Worm (Caenorhabditis elegans) whole organism, late embryonic: ENCODE results near the gene C33D3.4.

Source experiments
- C08G9.2 ChIP-seq: sonication (generic microtip); optimal IDR thresholded peaks from 2 replicates; lab custom pipeline; 2016; ENCODE audit warnings: mild to moderate bottlenecking, missing genetic modification characterization, moderate library complexity, missing compliant biosample characterization
- F13H6.1 ChIP-seq: sonication (generic microtip); optimal IDR thresholded peaks from 2 replicates; lab custom pipeline; 2016; ENCODE audit warnings: missing genetic modification characterization, missing compliant biosample characterization
- K02D7.2 ChIP-seq: sonication (generic microtip); optimal IDR thresholded peaks from 2 replicates; lab custom pipeline; 2017; ENCODE audit warnings: mild to moderate bottlenecking, missing genetic modification characterization, missing compliant biosample characterization
- T23F11.4 ChIP-seq: fragments of 200-800 bp; sonication (Bioruptor generic); optimal IDR thresholded peaks from 2 replicates; lab custom pipeline; 2018; ENCODE audit warnings: mild to moderate bottlenecking, missing genetic modification characterization, missing compliant biosample characterization
- ceh-18 ChIP-seq: sonication (generic microtip); optimal IDR thresholded peaks from 2 replicates; lab custom pipeline; 2016; ENCODE audit warnings: missing genetic modification characterization, missing compliant biosample characterization
- ceh-22 ChIP-seq: sonication (generic microtip); optimal IDR thresholded peaks from 2 replicates; lab custom pipeline; 2017; ENCODE audit warnings: missing biosample characterization, missing genetic modification characterization
- ceh-24 ChIP-seq: sonication (generic microtip); optimal IDR thresholded peaks from 2 replicates; lab custom pipeline; 2016; ENCODE audit warnings: mild to moderate bottlenecking, missing genetic modification characterization, missing compliant biosample characterization
- ceh-30 ChIP-seq: fragments of 150-350 bp; optimal IDR thresholded peaks from 2 replicates; lab custom pipeline; 2014; ENCODE audit warnings: missing biosample characterization, missing genetic modification characterization
- ceh-31 ChIP-seq: sonication (generic microtip); optimal IDR thresholded peaks from 2 replicates; lab custom pipeline; 2016; ENCODE audit warnings: missing genetic modification characterization, missing compliant biosample characterization
- ceh-34 ChIP-seq: sonication (generic microtip); optimal IDR thresholded peaks from 2 replicates; lab custom pipeline; 2016; ENCODE audit warnings: mild to moderate bottlenecking, missing genetic modification characterization, missing compliant biosample characterization
- ceh-48 ChIP-seq: sonication (generic microtip); optimal IDR thresholded peaks from 2 replicates; lab custom pipeline; 2016; ENCODE audit warnings: missing genetic modification characterization, inconsistent platforms, missing compliant biosample characterization
- ceh-6 ChIP-seq: fragments of 200-800 bp; sonication (Bioruptor generic); optimal IDR thresholded peaks from 2 replicates; lab custom pipeline; 2018; ENCODE audit warnings: mild to moderate bottlenecking, missing genetic modification characterization, missing compliant biosample characterization
- che-1 ChIP-seq: sonication (generic microtip); optimal IDR thresholded peaks from 2 replicates; lab custom pipeline; 2016; ENCODE audit warnings: mild to moderate bottlenecking, missing genetic modification characterization, missing compliant biosample characterization
- dve-1 ChIP-seq: sonication (generic microtip); optimal IDR thresholded peaks from 2 replicates; lab custom pipeline; 2017; ENCODE audit warnings: antibody characterized with exemption, mild to moderate bottlenecking, missing genetic modification characterization, missing compliant biosample characterization
- elt-2 ChIP-seq: sonication (generic microtip); optimal IDR thresholded peaks from 2 replicates; lab custom pipeline; 2016; ENCODE audit warnings: missing genetic modification reagents, missing genetic modification characterization, missing compliant biosample characterization
- eyg-1 ChIP-seq: sonication (generic microtip); optimal IDR thresholded peaks from 2 replicates; lab custom pipeline; 2016; ENCODE audit warnings: missing genotype, missing genetic modification characterization, missing compliant biosample characterization
- fax-1 ChIP-seq: sonication (generic microtip); optimal IDR thresholded peaks from 2 replicates; lab custom pipeline; 2016; ENCODE audit warnings: missing genotype, missing genetic modification characterization, missing compliant biosample characterization
- fkh-10 ChIP-seq: fragments of 150-350 bp; optimal IDR thresholded peaks from 2 replicates; lab custom pipeline; 2014; ENCODE audit warnings: missing biosample characterization, missing genetic modification reagents, missing genetic modification characterization
- gmeb-2 ChIP-seq: sonication (generic microtip); optimal IDR thresholded peaks from 2 replicates; lab custom pipeline; 2016; ENCODE audit warnings: missing genetic modification characterization, inconsistent platforms, missing compliant biosample characterization
- hlh-13 ChIP-seq: fragments of 200-800 bp; sonication (Bioruptor generic); optimal IDR thresholded peaks from 2 replicates; lab custom pipeline; 2018; ENCODE audit warnings: mild to moderate bottlenecking, missing genetic modification characterization, missing compliant biosample characterization
- hlh-15 ChIP-seq: sonication (generic microtip); optimal IDR thresholded peaks from 2 replicates; lab custom pipeline; 2016; ENCODE audit warnings: missing genetic modification characterization, missing compliant biosample characterization
- hlh-30 ChIP-seq: sonication (generic microtip); optimal IDR thresholded peaks from 2 replicates; lab custom pipeline; 2017; ENCODE audit warnings: antibody characterized with exemption, missing genetic modification characterization, missing compliant biosample characterization; ENCODE audit not compliant: insufficient read depth
- madf-2 ChIP-seq: sonication (generic microtip); optimal IDR thresholded peaks from 2 replicates; lab custom pipeline; 2017; ENCODE audit warnings: missing genetic modification characterization, missing compliant biosample characterization
- nfya-1 ChIP-seq: sonication (generic microtip); optimal IDR thresholded peaks from 2 replicates; lab custom pipeline; 2017; ENCODE audit warnings: missing genetic modification characterization, mild to moderate bottlenecking, missing compliant biosample characterization, antibody characterized with exemption, moderate library complexity
- nhr-232 ChIP-seq: sonication (generic microtip); optimal IDR thresholded peaks from 2 replicates; lab custom pipeline; 2016; ENCODE audit warnings: missing genetic modification characterization, missing compliant biosample characterization
- npax-4 ChIP-seq: sonication (generic microtip); optimal IDR thresholded peaks from 2 replicates; lab custom pipeline; 2016; ENCODE audit warnings: missing genetic modification characterization, missing compliant biosample characterization
- odd-2 ChIP-seq: sonication (generic microtip); optimal IDR thresholded peaks from 2 replicates; lab custom pipeline; 2017; ENCODE audit warnings: antibody characterized with exemption, mild to moderate bottlenecking, missing genetic modification characterization, missing compliant biosample characterization
- pag-3 ChIP-seq: sonication (generic microtip); optimal IDR thresholded peaks from 2 replicates; lab custom pipeline; 2016; ENCODE audit warnings: missing compliant biosample characterization, missing genetic modification characterization, borderline replicate concordance
- pat-9 ChIP-seq: fragments of 200-800 bp; sonication (Bioruptor generic); optimal IDR thresholded peaks from 2 replicates; lab custom pipeline; 2018; ENCODE audit warnings: mild to moderate bottlenecking, missing genetic modification characterization, moderate library complexity, missing compliant biosample characterization
- pax-1 ChIP-seq: fragments of 150-350 bp; optimal IDR thresholded peaks from 2 replicates; lab custom pipeline; 2014; ENCODE audit warnings: missing biosample characterization, missing genetic modification characterization
- pha-2 ChIP-seq: sonication (generic microtip); optimal IDR thresholded peaks from 2 replicates; lab custom pipeline; 2017; ENCODE audit warnings: mild to moderate bottlenecking, missing genetic modification characterization, missing compliant biosample characterization
- pha-4 ChIP-seq: fragments of 150-350 bp; optimal IDR thresholded peaks from 2 replicates; lab custom pipeline; 2018; ENCODE audit warnings: missing biosample characterization, missing genetic modification reagents, missing genetic modification characterization
- pqm-1 ChIP-seq: sonication (generic microtip); optimal IDR thresholded peaks from 2 replicates; lab custom pipeline; 2016; ENCODE audit warnings: missing genetic modification characterization, missing compliant biosample characterization
- pros-1 ChIP-seq: fragments of 150-350 bp; optimal IDR thresholded peaks from 2 replicates; lab custom pipeline; 2014; ENCODE audit warnings: missing biosample characterization, missing genetic modification reagents, missing genetic modification characterization
- rnt-1 ChIP-seq: sonication (generic microtip); optimal IDR thresholded peaks from 2 replicates; lab custom pipeline; 2016; ENCODE audit warnings: missing genetic modification characterization, missing compliant biosample characterization
- sox-4 ChIP-seq: sonication (generic microtip); optimal IDR thresholded peaks from 2 replicates; lab custom pipeline; 2017; ENCODE audit warnings: mild to moderate bottlenecking, missing genetic modification characterization, inconsistent platforms, missing compliant biosample characterization
- syd-9 ChIP-seq: sonication (generic microtip); optimal IDR thresholded peaks from 2 replicates; lab custom pipeline; 2016; ENCODE audit warnings: mild to moderate bottlenecking, missing genetic modification characterization, moderate library complexity, missing compliant biosample characterization
- tbx-2 ChIP-seq: sonication (generic microtip); optimal IDR thresholded peaks from 2 replicates; lab custom pipeline; 2016; ENCODE audit warnings: missing genetic modification characterization, missing compliant biosample characterization
- ttx-3 ChIP-seq: sonication (generic microtip); optimal IDR thresholded peaks from 2 replicates; lab custom pipeline; 2016; ENCODE audit warnings: missing genetic modification reagents, missing genetic modification characterization, missing compliant biosample characterization
- unc-3 ChIP-seq, 2 experiments: fragments of 200-800 bp in 1 of 2; sonication (Bioruptor generic) in 1 of 2; sonication (generic microtip) in 1 of 2; conservative IDR thresholded peaks in 1 of 2; optimal IDR thresholded peaks in 1 of 2; 2 replicates each; pipeline versions ENCODE4 v1.3.6 to Lab custom; 2016 to 2022; ENCODE audit warnings: missing compliant biosample characterization in 2 of 2, missing genetic modification characterization in 2 of 2, missing genetic modification reagents in 1 of 2
- unc-42 ChIP-seq: sonication (generic microtip); optimal IDR thresholded peaks from 2 replicates; lab custom pipeline; 2016; ENCODE audit warnings: missing genotype, missing genetic modification characterization, missing compliant biosample characterization
- unc-55 ChIP-seq: sonication (generic microtip); optimal IDR thresholded peaks from 2 replicates; lab custom pipeline; 2017; ENCODE audit warnings: missing biosample characterization, missing genetic modification reagents, missing genetic modification characterization

C33D3.4 gene

ce11 chrX:10505193-10505592 lies 16.3 kb downstream of the C33D3.4 start:
- TF ChIP-seq nfya-1 (tag; lab: Kevin White, UChicago) = peak; percentile 80
- TF ChIP-seq ceh-31 (tag; lab: Kevin White, UChicago) = peak; percentile 37
- TF ChIP-seq ceh-22 = no peak

- TF ChIP-seq gmeb-2 (tag; lab: Kevin White, UChicago) (no peak), pha-4 (tag; lab: Kevin White, UChicago) (no peak), unc-3 (GFP tag; conservative IDR thresholded peaks at IDR 0.05; lab: Robert Waterston, UW) (no peak), unc-3 (tag; optimal IDR thresholded peaks at IDR 0.05; lab: Kevin White, UChicago) (no peak), che-1 (tag; lab: Kevin White, UChicago) (no peak), K02D7.2 (no peak), unc-42 (tag; lab: Kevin White, UChicago) (no peak), tbx-2 (tag; lab: Kevin White, UChicago) (no peak), npax-4 (tag; lab: Kevin White, UChicago) (no peak), nfya-1 (tag; lab: Kevin White, UChicago) (no peak), pax-1 (tag; lab: Kevin White, UChicago) (no peak), pat-9 (tag; lab: Kevin White, UChicago) (no peak), nhr-232 (tag; lab: Kevin White, UChicago) (no peak), T23F11.4 (no peak), fax-1 (no peak), pqm-1 (tag; lab: Kevin White, UChicago) (no peak), ceh-34 (tag; lab: Kevin White, UChicago) (no peak), hlh-13 (GFP tag; lab: Kevin White, UChicago) (no peak), ceh-24 (tag; lab: Kevin White, UChicago) (no peak), ceh-6 (no peak)
Observed at ce11 chrX:10507971-10508370, 19.1 kb downstream of the C33D3.4 start.

ce11 chrX:10514056-10514455 lies 25.2 kb downstream of the C33D3.4 start:
- TF ChIP-seq syd-9 (tag; lab: Kevin White, UChicago) (no peak), che-1 (tag; lab: Kevin White, UChicago) (no peak)

- TF ChIP-seq unc-3 (GFP tag; conservative IDR thresholded peaks at IDR 0.05; lab: Robert Waterston, UW) (no peak), unc-3 (tag; optimal IDR thresholded peaks at IDR 0.05; lab: Kevin White, UChicago) (no peak), nfya-1 (tag; lab: Kevin White, UChicago) (peak; percentile 59)
Observed at ce11 chrX:10514834-10515233, 26.0 kb downstream of the C33D3.4 start.

- TF ChIP-seq T23F11.4 (no peak), pag-3 (tag; lab: Kevin White, UChicago) (no peak), ceh-48 (tag; lab: Kevin White, UChicago) (no peak), npax-4 (tag; lab: Kevin White, UChicago) (no peak), madf-2 (no peak), ceh-30 (tag; lab: Kevin White, UChicago) (no peak), eyg-1 (no peak), F13H6.1 (tag; lab: Kevin White, UChicago) (no peak), rnt-1 (no peak), pha-2 (no peak), hlh-15 (tag; lab: Kevin White, UChicago) (no peak), pha-4 (tag; lab: Kevin White, UChicago) (no peak)
- TF ChIP-seq, all 69 proteins: peak for 0
Observed at ce11 chrX:10516549-10516948, 27.7 kb downstream of the C33D3.4 start.

ce11 chrX:10520185-10520584 lies 31.3 kb downstream of the C33D3.4 start:
- TF ChIP-seq pros-1 = no peak
- no peak for TF ChIP-seq unc-55 (GFP tag; lab: Kevin White, UChicago)
- TF ChIP-seq ceh-22 = no peak
- TF ChIP-seq unc-42 (tag; lab: Kevin White, UChicago) = no peak
- no peak for TF ChIP-seq pqm-1 (tag; lab: Kevin White, UChicago)
- TF ChIP-seq eyg-1 = no peak
- no peak for TF ChIP-seq pha-4 (tag; lab: Kevin White, UChicago)
- no peak for TF ChIP-seq elt-2 (tag; lab: Kevin White, UChicago)
- TF ChIP-seq ceh-24 (tag; lab: Kevin White, UChicago) = no peak
- TF ChIP-seq ceh-18 (tag; lab: Kevin White, UChicago) = no peak
- TF ChIP-seq hlh-30 (tag; lab: Kevin White, UChicago) = no peak
- no peak for TF ChIP-seq C08G9.2
- TF ChIP-seq syd-9 (tag; lab: Kevin White, UChicago) = no peak
- TF ChIP-seq fkh-10 = no peak
- TF ChIP-seq odd-2 (tag; lab: Kevin White, UChicago) = no peak
- no peak for TF ChIP-seq ttx-3
- no peak for TF ChIP-seq ceh-34 (tag; lab: Kevin White, UChicago)
- no peak for TF ChIP-seq sox-4 (tag; lab: Kevin White, UChicago)
- no peak for TF ChIP-seq pat-9 (tag; lab: Kevin White, UChicago)
- no peak for TF ChIP-seq dve-1 (tag; lab: Kevin White, UChicago)
- TF ChIP-seq, all 69 proteins: peak for 0
